Fruit fly (Drosophila melanogaster) whole organism, prepupa: ENCODE measurements around the gene CG43098.

Experiments
- CG10669 ChIP-seq: fragments of 200-800 bp; sonication (Bioruptor generic); optimal IDR thresholded peaks from 3 replicates; lab custom pipeline; 2018; ENCODE audit warnings: missing biosample characterization, mild to moderate bottlenecking, missing genetic modification characterization, moderate library complexity
- CG11762 ChIP-seq: fragments of 200-800 bp; sonication (Bioruptor generic); optimal IDR thresholded peaks from 3 replicates; lab custom pipeline; 2016; ENCODE audit warnings: missing biosample characterization, missing genetic modification characterization; ENCODE audit not compliant: insufficient read depth
- CG3032 ChIP-seq: fragments of 200-800 bp; optimal IDR thresholded peaks from 2 replicates; lab custom pipeline; 2019; ENCODE audit warnings: missing biosample characterization, mild to moderate bottlenecking, missing genetic modification characterization, moderate library complexity
- lz ChIP-seq: fragments of 200-800 bp; sonication (Bioruptor generic); optimal IDR thresholded peaks from 3 replicates; lab custom pipeline; 2016; ENCODE audit warnings: missing biosample characterization, missing genetic modification characterization

- no peak for TF ChIP-seq CG3032 (tag; lab: Kevin White, UChicago)
- TF ChIP-seq lz (GFP tag; lab: Kevin White, UChicago): no peak
- no peak for TF ChIP-seq CG10669 (GFP tag; lab: Kevin White, UChicago)
- TF ChIP-seq CG11762 (GFP tag; lab: Kevin White, UChicago): no peak
These were observed 13.1 kb upstream of the CG43098 start for dm6 chr3L:3645628-3646360.
